Fruit fly (Drosophila melanogaster) whole organism, embryonic: Measurements from ENCODE around the gene CG32259.

Experiments
- Atf3 ChIP-seq: fragments of 200-800 bp; sonication (Bioruptor generic); optimal IDR thresholded peaks from 3 replicates; lab custom pipeline; 2016; ENCODE audit warnings: missing biosample characterization, missing genetic modification characterization
- BtbVII ChIP-seq: fragments of 200-800 bp; sonication (Bioruptor generic); optimal IDR thresholded peaks from 3 replicates; lab custom pipeline; 2017; ENCODE audit warnings: missing biosample characterization, mild to moderate bottlenecking, missing genetic modification characterization
- CG1024 ChIP-seq: fragments of 200-800 bp; sonication (Bioruptor generic); IDR thresholded peaks from 2 replicates; pipeline ENCODE4 v1.3.6; 2022; ENCODE audit warnings: missing biosample characterization, missing genetic modification characterization
- CG11504 ChIP-seq: fragments of 200-800 bp; sonication (Bioruptor generic); optimal IDR thresholded peaks from 3 replicates; lab custom pipeline; 2019; ENCODE audit warnings: missing biosample characterization, mild to moderate bottlenecking, missing genetic modification characterization, moderate library complexity
- CG12769 ChIP-seq: fragments of 200-800 bp; sonication (Bioruptor generic); optimal IDR thresholded peaks from 2 replicates; lab custom pipeline; 2019; ENCODE audit warnings: missing biosample characterization, mild to moderate bottlenecking, missing genetic modification characterization, moderate library complexity
- CG13123 ChIP-seq: fragments of 200-800 bp; sonication (Bioruptor generic); optimal IDR thresholded peaks from 2 replicates; lab custom pipeline; 2016; ENCODE audit warnings: missing biosample characterization, missing genetic modification characterization
- CG13296 ChIP-seq: fragments of 200-800 bp; sonication (Bioruptor generic); optimal IDR thresholded peaks from 3 replicates; lab custom pipeline; 2018; ENCODE audit warnings: missing biosample characterization, mild to moderate bottlenecking, missing genetic modification characterization
- CG15269 ChIP-seq: fragments of 200-800 bp; sonication (Bioruptor generic); optimal IDR thresholded peaks from 2 replicates; lab custom pipeline; 2018; ENCODE audit warnings: missing biosample characterization, mild to moderate bottlenecking, missing genetic modification characterization, moderate library complexity
- CG1529 ChIP-seq: fragments of 200-800 bp; sonication (Bioruptor generic); optimal IDR thresholded peaks from 3 replicates; lab custom pipeline; 2018; ENCODE audit warnings: missing biosample characterization, missing genetic modification characterization
- CG15514 ChIP-seq: fragments of 200-800 bp; sonication (Bioruptor generic); optimal IDR thresholded peaks from 3 replicates; lab custom pipeline; 2017; ENCODE audit warnings: missing biosample characterization, missing genetic modification characterization, mild to moderate bottlenecking, moderate library complexity, missing genetic modification reagents
- CG17912 ChIP-seq: fragments of 200-800 bp; sonication (Bioruptor generic); optimal IDR thresholded peaks from 2 replicates; lab custom pipeline; 2018; ENCODE audit warnings: missing biosample characterization, mild to moderate bottlenecking, missing genetic modification characterization
- CG18764 ChIP-seq: fragments of 200-800 bp; sonication (Bioruptor generic); optimal IDR thresholded peaks from 3 replicates; lab custom pipeline; 2016; ENCODE audit warnings: missing biosample characterization, missing genetic modification characterization
- CG31441 ChIP-seq: fragments of 200-800 bp; sonication (Bioruptor generic); IDR thresholded peaks from 2 replicates; pipeline ENCODE4 v1.3.6; 2022; ENCODE audit warnings: missing biosample characterization, missing genetic modification characterization
- CG32772 ChIP-seq: fragments of 200-800 bp; sonication (Bioruptor generic); IDR thresholded peaks from 2 replicates; pipeline ENCODE4 v1.3.6; 2022; ENCODE audit warnings: missing biosample characterization, missing genetic modification characterization
- CG3838 ChIP-seq: fragments of 200-800 bp; sonication (Bioruptor generic); optimal IDR thresholded peaks from 3 replicates; lab custom pipeline; 2016; ENCODE audit warnings: missing biosample characterization, missing genetic modification characterization
- CG4360 ChIP-seq: fragments of 200-800 bp; sonication (Bioruptor generic); IDR thresholded peaks from 2 replicates; pipeline ENCODE4 v1.3.6; 2022; ENCODE audit warnings: missing biosample characterization, missing genetic modification characterization
- CG4404 ChIP-seq: fragments of 200-800 bp; sonication (Bioruptor generic); IDR thresholded peaks from 2 replicates; pipeline ENCODE4 v1.3.6; 2022; ENCODE audit warnings: missing biosample characterization, missing genetic modification characterization
- CG7556 ChIP-seq: fragments of 200-800 bp; sonication (Bioruptor generic); optimal IDR thresholded peaks from 2 replicates; lab custom pipeline; 2017; ENCODE audit warnings: missing biosample characterization, mild to moderate bottlenecking, missing genetic modification characterization
- CG9817 ChIP-seq: fragments of 200-800 bp; sonication (Bioruptor generic); optimal IDR thresholded peaks from 2 replicates; lab custom pipeline; 2018; ENCODE audit warnings: missing biosample characterization, mild to moderate bottlenecking, missing genetic modification characterization, moderate library complexity
- CG9932 ChIP-seq: fragments of 200-800 bp; sonication (Bioruptor generic); IDR thresholded peaks from 2 replicates; pipeline ENCODE4 v1.3.6; 2022; ENCODE audit warnings: missing biosample characterization, missing genetic modification characterization
- D19B ChIP-seq: fragments of 200-800 bp; sonication (Bioruptor generic); optimal IDR thresholded peaks from 2 replicates; lab custom pipeline; 2017; ENCODE audit warnings: missing biosample characterization, mild to moderate bottlenecking, missing genetic modification characterization
- Deaf1 ChIP-seq: fragments of 200-800 bp; optimal IDR thresholded peaks from 3 replicates; lab custom pipeline; 2019; ENCODE audit warnings: missing biosample characterization, mild to moderate bottlenecking, missing genetic modification characterization, moderate library complexity
- Drgx ChIP-seq: fragments of 200-800 bp; sonication (Bioruptor generic); IDR thresholded peaks from 2 replicates; pipeline ENCODE4 v1.3.6; 2022; ENCODE audit warnings: missing biosample characterization, missing genetic modification characterization
- E2f2 ChIP-seq: fragments of 200-800 bp; sonication (Bioruptor generic); IDR thresholded peaks from 2 replicates; pipeline ENCODE4 v1.3.6; 2022; ENCODE audit warnings: missing biosample characterization, missing genetic modification characterization
- Ets65A ChIP-seq: fragments of 200-800 bp; sonication (Bioruptor generic); peaks from one replicate; lab custom pipeline; 2016; ENCODE audit warnings: missing biosample characterization, missing genetic modification characterization
- Fer1 ChIP-seq: fragments of 200-800 bp; sonication (Bioruptor generic); optimal IDR thresholded peaks from 2 replicates; lab custom pipeline; 2017; ENCODE audit warnings: missing biosample characterization, mild to moderate bottlenecking, missing genetic modification characterization
- Hand ChIP-seq: fragments of 200-800 bp; sonication (Bioruptor generic); optimal IDR thresholded peaks from 2 replicates; lab custom pipeline; 2017; ENCODE audit warnings: mild to moderate bottlenecking, missing biosample characterization, missing genetic modification reagents, missing genetic modification characterization
- Hey ChIP-seq: fragments of 200-800 bp; sonication (Bioruptor generic); optimal IDR thresholded peaks from 3 replicates; lab custom pipeline; 2018; ENCODE audit warnings: missing biosample characterization, mild to moderate bottlenecking, missing genetic modification characterization
- Hr78 ChIP-seq, 2 experiments: fragments of 200-800 bp in 1 of 2; fragments of >200 bp in 1 of 2; sonication (Bioruptor generic) in 1 of 2; optimal IDR thresholded peaks; 2 replicates each; lab custom pipeline; 2017 to 2019; ENCODE audit warnings: missing biosample characterization in 2 of 2, missing genetic modification characterization in 2 of 2, mild to moderate bottlenecking in 1 of 2, moderate library complexity in 1 of 2
- Lim3 ChIP-seq: fragments of 200-800 bp; sonication (Bioruptor generic); IDR thresholded peaks from 2 replicates; pipeline ENCODE4 v1.3.6; 2022; ENCODE audit warnings: missing biosample characterization, missing genetic modification characterization
- Med ChIP-seq: fragments of 200-800 bp; sonication (Bioruptor generic); peaks from one replicate; lab custom pipeline; 2016; ENCODE audit warnings: missing biosample characterization, missing genetic modification characterization, mild to moderate bottlenecking, inconsistent platforms, moderate library complexity
- Optix ChIP-seq: fragments of 200-800 bp; sonication (Bioruptor generic); IDR thresholded peaks from 3 replicates; pipeline ENCODE4 v1.3.6; 2022; ENCODE audit warnings: missing biosample characterization, missing genetic modification characterization
- TFAM ChIP-seq: fragments of 200-800 bp; sonication (Bioruptor generic); optimal IDR thresholded peaks from 2 replicates; lab custom pipeline; 2017; ENCODE audit warnings: missing biosample characterization, missing genetic modification characterization, inconsistent platforms
- ap ChIP-seq: fragments of 200-800 bp; sonication (Bioruptor generic); IDR thresholded peaks from 2 replicates; pipeline ENCODE4 v1.3.6; 2022; ENCODE audit warnings: missing biosample characterization, missing genetic modification characterization
- crol ChIP-seq: fragments of 200-800 bp; sonication (Bioruptor generic); IDR thresholded peaks from 2 replicates; pipeline ENCODE4 v1.3.6; 2022; ENCODE audit warnings: missing biosample characterization, missing genetic modification characterization
- cwo ChIP-seq: fragments of 200-800 bp; sonication (Bioruptor generic); optimal IDR thresholded peaks from 3 replicates; lab custom pipeline; 2017; ENCODE audit warnings: missing biosample characterization, missing genetic modification characterization, mild to moderate bottlenecking, moderate library complexity, missing genetic modification reagents
- dimm ChIP-seq: fragments of 200-800 bp; sonication (Bioruptor generic); IDR thresholded peaks from 2 replicates; pipeline ENCODE4 v1.3.6; 2022; ENCODE audit warnings: missing biosample characterization, missing genetic modification characterization
- dm ChIP-seq: fragments of 200-800 bp; sonication (Bioruptor generic); optimal IDR thresholded peaks from 3 replicates; lab custom pipeline; 2016; ENCODE audit warnings: missing biosample characterization, missing genetic modification characterization
- emc ChIP-seq: fragments of 200-800 bp; sonication (Bioruptor generic); optimal IDR thresholded peaks from 2 replicates; lab custom pipeline; 2016; ENCODE audit warnings: missing biosample characterization, missing genetic modification characterization
- kni ChIP-seq: fragments of 200-800 bp; sonication (Bioruptor generic); optimal IDR thresholded peaks from 3 replicates; lab custom pipeline; 2017; ENCODE audit warnings: mild to moderate bottlenecking, missing biosample characterization, missing genetic modification reagents, missing genetic modification characterization
- lola ChIP-seq, 3 experiments: fragments of >200 bp in 2 of 3; fragments of 200-800 bp in 1 of 3; sonication (Bioruptor generic) in 1 of 3; optimal IDR thresholded peaks; 2 replicates each; lab custom pipeline; 2017 to 2019; ENCODE audit warnings: missing biosample characterization in 3 of 3, missing genetic modification characterization in 3 of 3, mild to moderate bottlenecking in 1 of 3, moderate library complexity in 1 of 3
- maf-S ChIP-seq: fragments of 200-800 bp; sonication (Bioruptor generic); optimal IDR thresholded peaks from 2 replicates; lab custom pipeline; 2016; ENCODE audit warnings: missing biosample characterization, missing genetic modification characterization
- mirr ChIP-seq: fragments of 200-800 bp; sonication (Bioruptor generic); optimal IDR thresholded peaks from 3 replicates; lab custom pipeline; 2018; ENCODE audit warnings: missing biosample characterization, mild to moderate bottlenecking, missing genetic modification characterization
- pho ChIP-seq: fragments of 200-800 bp; sonication (Bioruptor generic); optimal IDR thresholded peaks from 2 replicates; lab custom pipeline; 2016; ENCODE audit warnings: missing biosample characterization, missing genetic modification characterization
- pzg ChIP-seq: fragments of 200-800 bp; sonication (Bioruptor generic); optimal IDR thresholded peaks from 3 replicates; lab custom pipeline; 2018; ENCODE audit warnings: missing biosample characterization, mild to moderate bottlenecking, missing genetic modification characterization, moderate library complexity
- rib ChIP-seq: fragments of 200-800 bp; sonication (Bioruptor generic); IDR thresholded peaks from 2 replicates; pipeline ENCODE4 v1.3.6; 2022; ENCODE audit warnings: missing biosample characterization, missing genetic modification characterization
- run ChIP-seq: fragments of 200-800 bp; sonication (Bioruptor generic); optimal IDR thresholded peaks from 3 replicates; lab custom pipeline; 2018; ENCODE audit warnings: missing biosample characterization, mild to moderate bottlenecking, missing genetic modification characterization
- sens ChIP-seq: fragments of 200-800 bp; sonication (Bioruptor generic); peaks from one replicate; lab custom pipeline; 2016; ENCODE audit warnings: missing biosample characterization, missing genetic modification characterization
- sima ChIP-seq: fragments of 200-800 bp; sonication (Bioruptor generic); optimal IDR thresholded peaks from 2 replicates; lab custom pipeline; 2016; ENCODE audit warnings: missing biosample characterization, missing genetic modification characterization
- ttk ChIP-seq: fragments of 200-800 bp; sonication (Bioruptor generic); IDR thresholded peaks from 2 replicates; pipeline ENCODE4 v2.1.2; 2022; ENCODE audit warnings: missing biosample characterization, missing genetic modification characterization

Gene CG32259

dm6 chr3L:4108844-4109494 is 39.8 kb downstream of the CG32259 start (continued):
- TF ChIP-seq Med (GFP tag; lab: Kevin White, UChicago): peak; percentile 90
- TF ChIP-seq maf-S (GFP tag; lab: Kevin White, UChicago): peak; percentile 35
- peak; percentile 58; the same call in 1 of the 2 replicates for TF ChIP-seq CG9932 (GFP tag; lab: Robert Waterston, UW)
- no peak for TF ChIP-seq mirr (GFP tag; lab: Kevin White, UChicago)
- TF ChIP-seq Deaf1 (tag; lab: Kevin White, UChicago): peak; percentile 40
- peak; percentile 29 for TF ChIP-seq run (tag; lab: Kevin White, UChicago)
- TF ChIP-seq sima (GFP tag; lab: Kevin White, UChicago): no peak
- TF ChIP-seq D19B (GFP tag; lab: Kevin White, UChicago): peak; percentile 60
- peak; percentile 50 for TF ChIP-seq CG13123 (GFP tag; lab: Kevin White, UChicago)
- peak; percentile 46 for TF ChIP-seq CG9817
- peak; percentile 85 for TF ChIP-seq CG11504
- TF ChIP-seq Hand: peak; percentile 53
- peak; percentile 22 for TF ChIP-seq Atf3
- TF ChIP-seq pho (GFP tag; lab: Kevin White, UChicago): no peak
- no peak for TF ChIP-seq CG3838
- peak; percentile 66 for TF ChIP-seq cwo (GFP tag; lab: Kevin White, UChicago)
- peak; percentile 53 for TF ChIP-seq ttk (GFP tag; lab: Robert Waterston, UW)
- no peak for TF ChIP-seq CG17912 (GFP tag; lab: Kevin White, UChicago)
- TF ChIP-seq crol: no peak
- peak; percentile 78 for TF ChIP-seq BtbVII (GFP tag; lab: Kevin White, UChicago)
- peak; percentile 80 for TF ChIP-seq Fer1 (GFP tag; lab: Kevin White, UChicago)
- peak; percentile 15; the same call in 1 of the 3 replicates for TF ChIP-seq Optix
- peak; percentile 78 for TF ChIP-seq CG31441 (GFP tag; lab: Robert Waterston, UW)
- peak; percentile 38 for TF ChIP-seq CG12769 (tag; lab: Kevin White, UChicago)
- TF ChIP-seq rib: no peak
- TF ChIP-seq CG13296 (GFP tag; lab: Kevin White, UChicago): peak; percentile 79
- TF ChIP-seq CG32772 (GFP tag; lab: Robert Waterston, UW): peak; percentile 55; the same call in 1 of the 2 replicates
- TF ChIP-seq ap (GFP tag; lab: Robert Waterston, UW): no peak
- no peak for TF ChIP-seq emc (GFP tag; lab: Kevin White, UChicago)
- no peak for TF ChIP-seq CG1024 (GFP tag; lab: Robert Waterston, UW)
- no peak for TF ChIP-seq TFAM (GFP tag; lab: Kevin White, UChicago)
- peak; percentile 54; the same call in 1 of the 2 replicates for TF ChIP-seq CG4404 (GFP tag; lab: Robert Waterston, UW)
- TF ChIP-seq CG15514: peak; percentile 51
- peak; percentile 85 for TF ChIP-seq CG15269 (tag; lab: Kevin White, UChicago)
- peak; percentile 97 for TF ChIP-seq sens (GFP tag; lab: Kevin White, UChicago)
- TF ChIP-seq Ets65A (GFP tag; lab: Kevin White, UChicago): peak; percentile 69
- no peak for TF ChIP-seq Hey (tag; lab: Kevin White, UChicago)
- TF ChIP-seq Lim3 (GFP tag; lab: Robert Waterston, UW): no peak; the same call in 1 of the 2 replicates
- TF ChIP-seq kni: no peak
- TF ChIP-seq Hr78 (GFP tag; optimal IDR thresholded peaks at IDR 0.05; lab: Kevin White, UChicago): peak in 1 of 2 experiments; percentile 63
- peak; percentile 87 for TF ChIP-seq CG7556 (GFP tag; lab: Kevin White, UChicago)
- TF ChIP-seq pzg: no peak
- TF ChIP-seq Drgx (GFP tag; lab: Robert Waterston, UW): peak; percentile 67
- peak; percentile 62 for TF ChIP-seq CG1529 (GFP tag; lab: Kevin White, UChicago)
- 0 out of 2 replicates have a peak, but pooled peaks have one; percentile 3 for TF ChIP-seq dimm
- TF ChIP-seq CG4360 (GFP tag; lab: Robert Waterston, UW): no peak
- peak in 1 of 3 experiments; percentile 80 for TF ChIP-seq lola (GFP tag; optimal IDR thresholded peaks at IDR 0.05; lab: Kevin White, UChicago)
- TF ChIP-seq CG18764 (GFP tag; lab: Kevin White, UChicago): peak; percentile 42
- peak; percentile 26 for TF ChIP-seq dm (GFP tag; lab: Kevin White, UChicago)
- 0 out of 2 replicates have a peak, but pooled peaks have one; percentile 29 for TF ChIP-seq E2f2 (GFP tag; lab: Robert Waterston, UW)
